Worm (Caenorhabditis elegans): Measurements from ENCODE around the gene C46C2.5.

The C46C2.5 gene

DNA sequence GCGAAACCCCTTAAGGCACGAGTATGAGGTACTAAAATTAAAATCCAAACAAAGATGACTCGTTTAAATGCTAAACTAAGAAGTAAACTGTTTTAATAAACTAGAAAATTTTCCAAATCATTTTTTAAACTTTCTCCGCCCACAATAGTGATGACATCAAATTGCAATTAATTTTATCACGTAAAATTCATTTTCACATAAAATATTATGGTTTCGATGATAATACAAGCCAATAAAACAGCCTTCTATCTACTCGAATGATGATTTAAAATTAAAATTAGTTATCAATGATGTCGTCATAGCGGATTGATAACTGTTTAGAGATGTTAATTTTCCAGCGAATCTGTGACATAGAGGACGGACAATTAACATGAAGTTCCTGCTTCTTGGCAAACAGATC lies 26.7 kb downstream of the C46C2.5 start, which contains the start of gene C07C7.3:
Gene C07C7.3, plus strand, starts transcription at position 371 of the 400 bp plus-strand sequence.
- TF ChIP-seq tra-4 (tag; optimal IDR thresholded peaks at IDR 0.05) (no peak), tbx-37 (GFP tag; conservative IDR thresholded peaks at IDR 0.05) (no peak), aly-1 (tag; optimal IDR thresholded peaks at IDR 0.05) (no peak), hnd-1 (tag; optimal IDR thresholded peaks at IDR 0.05) (no peak), pes-1 (GFP tag; IDR thresholded peaks at IDR 0.05) (no peak), tbx-11 (GFP tag; IDR thresholded peaks at IDR 0.05) (no peak), ceh-36 (tag; optimal IDR thresholded peaks at IDR 0.05) (no peak), ets-7 (tag; optimal IDR thresholded peaks at IDR 0.05) (no peak), ceh-13 (GFP tag; optimal IDR thresholded peaks at IDR 0.05) (no peak), F13C5.2 (tag; optimal IDR thresholded peaks at IDR 0.05) (no peak), B0310.2 (tag; optimal IDR thresholded peaks at IDR 0.05) (no peak), hmg-4 (GFP tag; optimal IDR thresholded peaks at IDR 0.05) (no peak), scrt-1 (GFP tag; IDR thresholded peaks at IDR 0.05) (no peak), flt-1 (GFP tag; IDR thresholded peaks at IDR 0.05) (no peak), sea-1 (GFP tag; conservative IDR thresholded peaks at IDR 0.05) (no peak), hmbx-1 (tag; optimal IDR thresholded peaks at IDR 0.05) (no peak), ama-1 (optimal IDR thresholded peaks at IDR 0.05) (no peak)

- TF ChIP-seq hmg-4 (GFP tag; optimal IDR thresholded peaks at IDR 0.05) (no peak), tra-4 (tag; optimal IDR thresholded peaks at IDR 0.05) (no peak), scrt-1 (GFP tag; IDR thresholded peaks at IDR 0.05) (no peak), ceh-13 (GFP tag; optimal IDR thresholded peaks at IDR 0.05) (no peak), aly-1 (tag; optimal IDR thresholded peaks at IDR 0.05) (no peak), flt-1 (GFP tag; IDR thresholded peaks at IDR 0.05) (no peak), tbx-11 (GFP tag; IDR thresholded peaks at IDR 0.05) (no peak), hmbx-1 (tag; optimal IDR thresholded peaks at IDR 0.05) (no peak), ceh-36 (tag; optimal IDR thresholded peaks at IDR 0.05) (no peak)
These were observed 27.4 kb downstream of the C46C2.5 start, which contains the start of gene pcp-2 for ce11 chrIV:9165027-9165426. Gene pcp-2, minus strand, starts transcription at chrIV:9165127.

DNA sequence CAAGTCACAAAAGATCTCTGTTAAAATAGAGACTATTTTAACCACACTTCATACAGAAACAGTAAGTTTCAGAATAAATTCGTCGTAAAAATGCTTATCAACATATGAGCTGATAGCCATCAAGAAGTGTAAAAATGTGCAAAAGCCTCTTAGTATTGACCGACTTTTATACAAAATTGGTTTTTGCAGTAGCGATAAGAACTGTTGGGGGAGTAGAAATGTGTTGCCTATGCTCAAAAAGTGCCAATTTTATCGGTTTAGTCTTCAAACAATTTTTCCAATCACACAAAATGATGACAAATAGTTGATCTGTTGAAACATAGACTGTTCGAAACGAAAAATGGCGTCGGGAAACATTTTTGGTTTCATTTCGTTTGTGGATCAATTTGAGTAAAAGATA lies 32.6 kb downstream of the C46C2.5 start:
- no peak for TF ChIP-seq tra-4 (tag; optimal IDR thresholded peaks at IDR 0.05)
- TF ChIP-seq B0310.2 (tag; optimal IDR thresholded peaks at IDR 0.05) = no peak
- TF ChIP-seq pes-1 (GFP tag; IDR thresholded peaks at IDR 0.05) = no peak
- TF ChIP-seq hmbx-1 (tag; optimal IDR thresholded peaks at IDR 0.05) = no peak
- no peak for TF ChIP-seq ama-1 (optimal IDR thresholded peaks at IDR 0.05)
- TF ChIP-seq flt-1 (GFP tag; IDR thresholded peaks at IDR 0.05) = no peak
- TF ChIP-seq tbx-11 (GFP tag; IDR thresholded peaks at IDR 0.05) = no peak
- no peak for TF ChIP-seq sea-1 (GFP tag; conservative IDR thresholded peaks at IDR 0.05)
- TF ChIP-seq F13C5.2 (tag; optimal IDR thresholded peaks at IDR 0.05) = no peak
- no peak for TF ChIP-seq tbx-37 (GFP tag; conservative IDR thresholded peaks at IDR 0.05)
- no peak for TF ChIP-seq ceh-36 (tag; optimal IDR thresholded peaks at IDR 0.05)
- TF ChIP-seq aly-1 (tag; optimal IDR thresholded peaks at IDR 0.05) = no peak
- TF ChIP-seq scrt-1 (GFP tag; IDR thresholded peaks at IDR 0.05) = no peak
- TF ChIP-seq hnd-1 (tag; optimal IDR thresholded peaks at IDR 0.05) = no peak

ce11 chrIV:9158969-9159800 lies 33.2 kb downstream of the C46C2.5 start, which contains the start of gene pcp-3:
Gene pcp-3, minus strand, starts transcription at chrIV:9159019.
- TF ChIP-seq tra-4 (tag; optimal IDR thresholded peaks at IDR 0.05) (no peak), B0310.2 (tag; optimal IDR thresholded peaks at IDR 0.05) (no peak), scrt-1 (GFP tag; IDR thresholded peaks at IDR 0.05) (no peak)

DNA sequence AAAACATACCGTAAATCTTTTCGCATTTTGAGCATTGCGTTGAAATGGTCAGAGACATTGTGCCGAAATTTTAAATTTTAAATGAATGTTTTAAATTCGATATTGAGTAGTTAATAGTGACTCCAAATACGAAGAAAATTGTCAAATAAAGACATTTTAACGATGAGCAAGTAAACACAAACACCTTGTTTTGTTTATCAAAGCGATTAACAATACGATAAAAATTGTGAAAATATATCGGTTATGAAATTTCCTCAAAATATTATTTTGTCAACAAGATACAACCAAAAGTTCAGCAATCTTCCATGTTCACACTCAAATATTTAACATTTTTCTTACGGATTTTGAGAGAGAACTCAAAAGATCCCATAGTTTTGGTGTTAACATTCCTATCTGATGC lies 38.2 kb downstream of the C46C2.5 start, which contains the start of gene F23B2.10:
Gene F23B2.10, minus strand, starts transcription at position 101 of the 400 bp plus-strand sequence.
- no peak for TF ChIP-seq hnd-1 (tag; optimal IDR thresholded peaks at IDR 0.05)
- TF ChIP-seq tbx-11 (GFP tag; IDR thresholded peaks at IDR 0.05) = no peak
- TF ChIP-seq ceh-36 (tag; optimal IDR thresholded peaks at IDR 0.05) = no peak
- TF ChIP-seq pes-1 (GFP tag; IDR thresholded peaks at IDR 0.05) = no peak
- no peak for TF ChIP-seq aly-1 (tag; optimal IDR thresholded peaks at IDR 0.05)
- TF ChIP-seq hmg-4 (GFP tag; optimal IDR thresholded peaks at IDR 0.05) = no peak
- TF ChIP-seq ceh-13 (GFP tag; optimal IDR thresholded peaks at IDR 0.05) = no peak
- no peak for TF ChIP-seq flt-1 (GFP tag; IDR thresholded peaks at IDR 0.05)
- TF ChIP-seq tra-4 (tag; optimal IDR thresholded peaks at IDR 0.05) = no peak
- no peak for TF ChIP-seq ama-1 (optimal IDR thresholded peaks at IDR 0.05)
- TF ChIP-seq scrt-1 (GFP tag; IDR thresholded peaks at IDR 0.05) = no peak
- no peak for TF ChIP-seq F13C5.2 (tag; optimal IDR thresholded peaks at IDR 0.05)
- TF ChIP-seq B0310.2 (tag; optimal IDR thresholded peaks at IDR 0.05) = no peak
- TF ChIP-seq hmbx-1 (tag; optimal IDR thresholded peaks at IDR 0.05) = no peak
- TF ChIP-seq ets-7 (tag; optimal IDR thresholded peaks at IDR 0.05) = no peak
- TF ChIP-seq tbx-37 (GFP tag; conservative IDR thresholded peaks at IDR 0.05) = no peak
- TF ChIP-seq sea-1 (GFP tag; conservative IDR thresholded peaks at IDR 0.05) = no peak

ce11 chrIV:9150175-9150574 lies 42.2 kb downstream of the C46C2.5 start, which contains the start of gene F23B2.7:
Gene F23B2.7, plus strand, starts transcription at chrIV:9150475.
- TF ChIP-seq hnd-1 (tag; optimal IDR thresholded peaks at IDR 0.05) = no peak
- TF ChIP-seq ceh-36 (tag; optimal IDR thresholded peaks at IDR 0.05) = no peak
- TF ChIP-seq pes-1 (GFP tag; IDR thresholded peaks at IDR 0.05) = no peak
- TF ChIP-seq F13C5.2 (tag; optimal IDR thresholded peaks at IDR 0.05) = no peak
- TF ChIP-seq flt-1 (GFP tag; IDR thresholded peaks at IDR 0.05) = no peak
- no peak for TF ChIP-seq tra-4 (tag; optimal IDR thresholded peaks at IDR 0.05)
- TF ChIP-seq ama-1 (optimal IDR thresholded peaks at IDR 0.05) = no peak
- TF ChIP-seq tbx-37 (GFP tag; conservative IDR thresholded peaks at IDR 0.05) = no peak
- TF ChIP-seq hmg-4 (GFP tag; optimal IDR thresholded peaks at IDR 0.05) = no peak
- no peak for TF ChIP-seq hmbx-1 (tag; optimal IDR thresholded peaks at IDR 0.05)
- no peak for TF ChIP-seq sea-1 (GFP tag; conservative IDR thresholded peaks at IDR 0.05)
- TF ChIP-seq ceh-13 (GFP tag; optimal IDR thresholded peaks at IDR 0.05) = no peak
- TF ChIP-seq aly-1 (tag; optimal IDR thresholded peaks at IDR 0.05) = no peak
- no peak for TF ChIP-seq ets-7 (tag; optimal IDR thresholded peaks at IDR 0.05)
- no peak for TF ChIP-seq B0310.2 (tag; optimal IDR thresholded peaks at IDR 0.05)
- TF ChIP-seq tbx-11 (GFP tag; IDR thresholded peaks at IDR 0.05) = no peak
- no peak for TF ChIP-seq scrt-1 (GFP tag; IDR thresholded peaks at IDR 0.05)
